Fruit fly (Drosophila melanogaster) whole organism, embryonic: Measurements from ENCODE around the gene CG15894.

Experiments
- Adf1 ChIP-seq: fragments of 200-800 bp; sonication (Bioruptor generic); IDR thresholded peaks from 2 replicates; pipeline ENCODE4 v1.3.6; 2022; ENCODE audit warnings: missing biosample characterization, missing genetic modification characterization
- Atf-2 ChIP-seq: fragments of 200-800 bp; sonication (Bioruptor generic); optimal IDR thresholded peaks from 2 replicates; lab custom pipeline; 2016; ENCODE audit warnings: missing biosample characterization, missing genetic modification characterization
- Blimp-1 ChIP-seq: fragments of 200-800 bp; sonication (Bioruptor generic); optimal IDR thresholded peaks from 3 replicates; lab custom pipeline; 2018; ENCODE audit warnings: missing biosample characterization, missing genetic modification characterization, mild to moderate bottlenecking, moderate library complexity, missing genetic modification reagents
- CG10209 ChIP-seq: fragments of 200-800 bp; sonication (Bioruptor generic); optimal IDR thresholded peaks from 3 replicates; lab custom pipeline; 2017; ENCODE audit warnings: missing biosample characterization, mild to moderate bottlenecking, missing genetic modification characterization, missing genetic modification reagents
- CG1024 ChIP-seq: fragments of 200-800 bp; sonication (Bioruptor generic); IDR thresholded peaks from 2 replicates; pipeline ENCODE4 v1.3.6; 2022; ENCODE audit warnings: missing biosample characterization, missing genetic modification characterization
- CG10431 ChIP-seq: fragments of 200-800 bp; sonication (Bioruptor generic); optimal IDR thresholded peaks from 3 replicates; lab custom pipeline; 2018; ENCODE audit warnings: missing biosample characterization, mild to moderate bottlenecking, missing genetic modification characterization
- CG11696 ChIP-seq: fragments of 200-800 bp; sonication (Bioruptor generic); IDR thresholded peaks from 2 replicates; pipeline ENCODE4 v1.3.6; 2022; ENCODE audit warnings: missing biosample characterization, missing genetic modification characterization
- CG11723 ChIP-seq: fragments of 200-800 bp; sonication (Bioruptor generic); optimal IDR thresholded peaks from 2 replicates; lab custom pipeline; 2017; ENCODE audit warnings: missing biosample characterization, mild to moderate bottlenecking, missing genetic modification characterization
- CG13296 ChIP-seq: fragments of 200-800 bp; sonication (Bioruptor generic); optimal IDR thresholded peaks from 3 replicates; lab custom pipeline; 2018; ENCODE audit warnings: missing biosample characterization, mild to moderate bottlenecking, missing genetic modification characterization
- CG13424 ChIP-seq: fragments of 200-800 bp; sonication (Bioruptor generic); optimal IDR thresholded peaks from 2 replicates; lab custom pipeline; 2019; ENCODE audit warnings: missing biosample characterization, mild to moderate bottlenecking, missing genetic modification characterization, moderate library complexity
- CG16779 ChIP-seq: fragments of 200-800 bp; sonication (Bioruptor generic); IDR thresholded peaks from 2 replicates; pipeline ENCODE4 v1.3.6; 2022; ENCODE audit warnings: missing biosample characterization, missing genetic modification characterization
- CG16863 ChIP-seq: fragments of 200-800 bp; sonication (Bioruptor generic); optimal IDR thresholded peaks from 3 replicates; lab custom pipeline; 2016; ENCODE audit warnings: missing biosample characterization, missing genetic modification characterization
- CG18262 ChIP-seq: fragments of 200-800 bp; optimal IDR thresholded peaks from 3 replicates; lab custom pipeline; 2019; ENCODE audit warnings: missing biosample characterization, mild to moderate bottlenecking, missing genetic modification characterization, moderate library complexity
- CG2712 ChIP-seq: fragments of 200-800 bp; optimal IDR thresholded peaks from 3 replicates; lab custom pipeline; 2019; ENCODE audit warnings: missing biosample characterization, mild to moderate bottlenecking, missing genetic modification characterization, moderate library complexity
- CG31224 ChIP-seq: fragments of 200-800 bp; sonication (Bioruptor generic); IDR thresholded peaks from 2 replicates; pipeline ENCODE4 v1.3.6; 2022; ENCODE audit warnings: missing biosample characterization, missing genetic modification characterization
- CG34376 ChIP-seq: fragments of 200-800 bp; sonication (Bioruptor generic); optimal IDR thresholded peaks from 2 replicates; lab custom pipeline; 2018; ENCODE audit warnings: missing biosample characterization, mild to moderate bottlenecking, missing genetic modification characterization
- CG3838 ChIP-seq: fragments of 200-800 bp; sonication (Bioruptor generic); optimal IDR thresholded peaks from 3 replicates; lab custom pipeline; 2016; ENCODE audit warnings: missing biosample characterization, missing genetic modification characterization
- CG43689 ChIP-seq: fragments of 200-800 bp; sonication (Bioruptor generic); IDR thresholded peaks from 2 replicates; pipeline ENCODE4 v1.3.6; 2022; ENCODE audit warnings: missing biosample characterization, missing genetic modification characterization
- CG6813 ChIP-seq: fragments of 200-800 bp; sonication (Bioruptor generic); optimal IDR thresholded peaks from 2 replicates; lab custom pipeline; 2017; ENCODE audit warnings: missing biosample characterization, missing genetic modification characterization, mild to moderate bottlenecking, moderate library complexity, missing genetic modification reagents
- CG7745 ChIP-seq: fragments of 200-800 bp; sonication (Bioruptor generic); optimal IDR thresholded peaks from 2 replicates; lab custom pipeline; 2018; ENCODE audit warnings: missing biosample characterization, mild to moderate bottlenecking, missing genetic modification characterization, moderate library complexity
- CG7839 ChIP-seq: fragments of 200-800 bp; sonication (Bioruptor generic); optimal IDR thresholded peaks from 3 replicates; lab custom pipeline; 2018; ENCODE audit warnings: missing biosample characterization, mild to moderate bottlenecking, missing genetic modification characterization, moderate library complexity
- CG9727 ChIP-seq: fragments of 200-800 bp; sonication (Bioruptor generic); optimal IDR thresholded peaks from 3 replicates; lab custom pipeline; 2017; ENCODE audit warnings: missing biosample characterization, mild to moderate bottlenecking, missing genetic modification characterization
- Dref ChIP-seq: fragments of 200-800 bp; sonication (Bioruptor generic); IDR thresholded peaks from 2 replicates; pipeline ENCODE4 v1.3.6; 2022; ENCODE audit warnings: missing biosample characterization, missing genetic modification characterization
- E2f2 ChIP-seq: fragments of 200-800 bp; sonication (Bioruptor generic); IDR thresholded peaks from 2 replicates; pipeline ENCODE4 v1.3.6; 2022; ENCODE audit warnings: missing biosample characterization, missing genetic modification characterization
- GATAe ChIP-seq: fragments of 200-800 bp; sonication (Bioruptor generic); conservative IDR thresholded peaks from 2 replicates; pipeline ENCODE4 v1.3.6; 2022; ENCODE audit warnings: missing biosample characterization, missing genetic modification characterization
- HHEX ChIP-seq: fragments of 200-800 bp; sonication (Bioruptor generic); optimal IDR thresholded peaks from 3 replicates; lab custom pipeline; 2017; ENCODE audit warnings: missing biosample characterization, mild to moderate bottlenecking, missing genetic modification characterization, missing genetic modification reagents
- HmgD ChIP-seq: fragments of 200-800 bp; sonication (Bioruptor generic); optimal IDR thresholded peaks from 3 replicates; lab custom pipeline; 2016; ENCODE audit warnings: missing biosample characterization, missing genetic modification characterization
- Meics ChIP-seq: fragments of 200-800 bp; sonication (Bioruptor generic); optimal IDR thresholded peaks from 2 replicates; lab custom pipeline; 2017; ENCODE audit warnings: missing biosample characterization, mild to moderate bottlenecking, missing genetic modification characterization
- Nf-YC ChIP-seq: fragments of 200-800 bp; optimal IDR thresholded peaks from 3 replicates; lab custom pipeline; 2019; ENCODE audit warnings: missing biosample characterization, mild to moderate bottlenecking, missing genetic modification characterization, moderate library complexity
- Six4 ChIP-seq: fragments of 200-800 bp; sonication (Bioruptor generic); optimal IDR thresholded peaks from 2 replicates; lab custom pipeline; 2016; ENCODE audit warnings: missing biosample characterization, missing genetic modification characterization
- Stat92E ChIP-seq, 3 experiments: fragments of >200 bp in 2 of 3; fragments of 200-800 bp in 1 of 3; sonication (Bioruptor generic) in 1 of 3; optimal IDR thresholded peaks; 2 replicates each; lab custom pipeline; 2017 to 2019; ENCODE audit warnings: missing biosample characterization in 3 of 3, missing genetic modification characterization in 3 of 3, mild to moderate bottlenecking in 1 of 3, moderate library complexity in 1 of 3
- Usf ChIP-seq: fragments of 200-800 bp; sonication (Bioruptor generic); optimal IDR thresholded peaks from 2 replicates; lab custom pipeline; 2017; ENCODE audit warnings: missing genotype, missing biosample characterization, missing genetic modification characterization
- Xbp1 ChIP-seq: fragments of 200-800 bp; sonication (Bioruptor generic); optimal IDR thresholded peaks from 3 replicates; lab custom pipeline; 2016; ENCODE audit warnings: missing biosample characterization, mild to moderate bottlenecking, missing genetic modification characterization
- ara ChIP-seq: fragments of 200-800 bp; sonication (Bioruptor generic); IDR thresholded peaks from 2 replicates; pipeline ENCODE4 v1.3.6; 2022; ENCODE audit warnings: missing biosample characterization, missing genetic modification characterization
- bab2 ChIP-seq: fragments of 200-800 bp; sonication (Bioruptor generic); optimal IDR thresholded peaks from 2 replicates; lab custom pipeline; 2016; ENCODE audit warnings: missing biosample characterization, missing genetic modification characterization
- br ChIP-seq: fragments of >200 bp; optimal IDR thresholded peaks from 2 replicates; lab custom pipeline; 2017
- ewg ChIP-seq: fragments of 200-800 bp; sonication (Bioruptor generic); optimal IDR thresholded peaks from 3 replicates; lab custom pipeline; 2017; ENCODE audit warnings: mild to moderate bottlenecking, missing biosample characterization, missing genetic modification reagents, missing genetic modification characterization
- gt ChIP-seq: fragments of 200-800 bp; sonication (Bioruptor generic); IDR thresholded peaks from 2 replicates; pipeline ENCODE4 v1.3.6; 2022; ENCODE audit warnings: missing biosample characterization, missing genetic modification characterization
- hbn ChIP-seq: fragments of 200-800 bp; sonication (Bioruptor generic); IDR thresholded peaks from 2 replicates; pipeline ENCODE4 v1.3.6; 2022; ENCODE audit warnings: missing biosample characterization, missing genetic modification characterization; ENCODE audit not compliant: partially characterized antibody
- her ChIP-seq: fragments of 200-800 bp; sonication (Bioruptor generic); optimal IDR thresholded peaks from 2 replicates; lab custom pipeline; 2016; ENCODE audit warnings: missing biosample characterization, missing genetic modification characterization
- klu ChIP-seq: fragments of 200-800 bp; sonication (Bioruptor generic); IDR thresholded peaks from 2 replicates; pipeline ENCODE4 v1.3.6; 2022; ENCODE audit warnings: missing biosample characterization, missing genetic modification characterization
- nmo ChIP-seq: fragments of 200-800 bp; sonication (Bioruptor generic); optimal IDR thresholded peaks from 2 replicates; lab custom pipeline; 2018; ENCODE audit warnings: missing biosample characterization, mild to moderate bottlenecking, missing genetic modification characterization, moderate library complexity
- onecut ChIP-seq: fragments of 200-800 bp; sonication (Bioruptor generic); IDR thresholded peaks from 2 replicates; pipeline ENCODE4 v1.3.6; 2022; ENCODE audit warnings: missing biosample characterization, missing genetic modification characterization
- p53 ChIP-seq: fragments of 200-800 bp; sonication (Bioruptor generic); optimal IDR thresholded peaks from 2 replicates; lab custom pipeline; 2016; ENCODE audit warnings: missing biosample characterization, missing genetic modification characterization
- pnt ChIP-seq: fragments of 200-800 bp; sonication (Bioruptor generic); optimal IDR thresholded peaks from 3 replicates; lab custom pipeline; 2016; ENCODE audit warnings: missing biosample characterization, missing genetic modification characterization
- sens ChIP-seq: fragments of 200-800 bp; sonication (Bioruptor generic); peaks from one replicate; lab custom pipeline; 2016; ENCODE audit warnings: missing biosample characterization, missing genetic modification characterization
- sens-2 ChIP-seq: fragments of 200-800 bp; sonication (Bioruptor generic); IDR thresholded peaks from 2 replicates; pipeline ENCODE4 v1.3.6; 2022; ENCODE audit warnings: missing biosample characterization, missing genetic modification characterization
- slou ChIP-seq: fragments of 200-800 bp; sonication (Bioruptor generic); optimal IDR thresholded peaks from 3 replicates; lab custom pipeline; 2016; ENCODE audit warnings: missing biosample characterization, missing genetic modification characterization
- trem ChIP-seq: fragments of 200-800 bp; optimal IDR thresholded peaks from 3 replicates; lab custom pipeline; 2019; ENCODE audit warnings: missing biosample characterization, mild to moderate bottlenecking, missing genetic modification characterization, moderate library complexity
- unpg ChIP-seq: fragments of 200-800 bp; sonication (Bioruptor generic); optimal IDR thresholded peaks from 3 replicates; lab custom pipeline; 2018; ENCODE audit warnings: missing biosample characterization, mild to moderate bottlenecking, missing genetic modification characterization, moderate library complexity
- wor ChIP-seq: fragments of 200-800 bp; sonication (Bioruptor generic); IDR thresholded peaks from 2 replicates; pipeline ENCODE4 v1.3.6; 2022; ENCODE audit warnings: missing biosample characterization, missing genetic modification characterization

CG15894 gene

dm6 chrX:6263614-6264130 is 45.3 kb upstream of the CG15894 start (continued):
- TF ChIP-seq her (no peak), CG11696 (GFP tag; lab: Robert Waterston, UW) (peak; percentile 86), CG10431 (GFP tag; lab: Kevin White, UChicago) (no peak), CG9727 (GFP tag; lab: Kevin White, UChicago) (peak; percentile 81), CG7745 (tag; lab: Kevin White, UChicago) (no peak), Usf (GFP tag; lab: Kevin White, UChicago) (peak; percentile 34), CG16863 (peak; percentile 35), trem (tag; lab: Kevin White, UChicago) (peak; percentile 22), unpg (GFP tag; lab: Kevin White, UChicago) (peak; percentile 75), ewg (GFP tag; lab: Kevin White, UChicago) (peak; percentile 32), GATAe (GFP tag; lab: Robert Waterston, UW) (no peak), CG10209 (GFP tag; lab: Kevin White, UChicago) (peak; percentile 81), Stat92E (GFP tag; optimal IDR thresholded peaks at IDR 0.05; lab: Kevin White, UChicago) (no peak), Dref (GFP tag; lab: Robert Waterston, UW) (no peak), E2f2 (GFP tag; lab: Robert Waterston, UW) (peak; percentile 42; the same call in 1 of the 2 replicates), klu (GFP tag; lab: Robert Waterston, UW) (0 out of 2 replicates have a peak, but pooled peaks have one; percentile 49), hbn (no peak), CG7839 (tag; lab: Kevin White, UChicago) (peak; percentile 89), bab2 (peak; percentile 55), sens (GFP tag; lab: Kevin White, UChicago) (peak; percentile 91), nmo (peak; percentile 85), CG31224 (peak; percentile 52), slou (GFP tag; lab: Kevin White, UChicago) (no peak), CG2712 (tag; lab: Kevin White, UChicago) (peak; percentile 77), Xbp1 (GFP tag; lab: Kevin White, UChicago) (peak; percentile 60), CG13424 (tag; lab: Kevin White, UChicago) (peak; percentile 78), CG43689 (0 out of 2 replicates have a peak, but pooled peaks have one; percentile 20), HHEX (GFP tag; lab: Kevin White, UChicago) (peak; percentile 82), Blimp-1 (GFP tag; lab: Kevin White, UChicago) (peak; percentile 70), pnt (GFP tag; lab: Kevin White, UChicago) (no peak), gt (GFP tag; lab: Robert Waterston, UW) (no peak), Atf-2 (GFP tag; lab: Kevin White, UChicago) (peak; percentile 24), Meics (peak; percentile 89), p53 (GFP tag; lab: Kevin White, UChicago) (no peak), CG6813 (GFP tag; lab: Kevin White, UChicago) (peak; percentile 74), Six4 (peak; percentile 46), CG11723 (GFP tag; lab: Kevin White, UChicago) (peak; percentile 73), CG1024 (GFP tag; lab: Robert Waterston, UW) (no peak), Nf-YC (tag; lab: Kevin White, UChicago) (peak; percentile 73), wor (GFP tag; lab: Robert Waterston, UW) (no peak), CG16779 (no peak), br (lab: Kevin White, UChicago) (no peak), CG13296 (peak; percentile 87), sens-2 (GFP tag; lab: Robert Waterston, UW) (0 out of 2 replicates have a peak, but pooled peaks have one; percentile 27), ara (GFP tag; lab: Robert Waterston, UW) (peak; percentile 64; the same call in 1 of the 2 replicates), CG18262 (tag; lab: Kevin White, UChicago) (peak; percentile 81), CG3838 (GFP tag; lab: Kevin White, UChicago) (peak; percentile 33), onecut (peak; percentile 48), Adf1 (peak; percentile 11; the same call in 1 of the 2 replicates), CG34376 (peak; percentile 84), HmgD (GFP tag; lab: Kevin White, UChicago) (no peak)
